Fruit fly (Drosophila melanogaster) whole organism, pupa: Measurements from ENCODE around the gene yps.
A peak's percentile ranks its signal among the peaks of the same experiment; 100 is the strongest.

Experiments used
- CG12605 ChIP-seq: fragments of 200-800 bp; sonication (Bioruptor generic); IDR thresholded peaks from 2 replicates; pipeline ENCODE4 v1.3.6; 2022; ENCODE audit warnings: missing biosample characterization, missing genetic modification characterization
- CG13204 ChIP-seq: fragments of 200-800 bp; sonication (Bioruptor generic); optimal IDR thresholded peaks from 2 replicates; lab custom pipeline; 2018; ENCODE audit warnings: missing biosample characterization, mild to moderate bottlenecking, missing genetic modification characterization, moderate library complexity
- CG15710 ChIP-seq: fragments of 200-800 bp; sonication (Bioruptor generic); optimal IDR thresholded peaks from 2 replicates; lab custom pipeline; 2018; ENCODE audit warnings: missing biosample characterization, mild to moderate bottlenecking, missing genetic modification characterization, moderate library complexity
- CG8301 ChIP-seq: fragments of 200-800 bp; sonication (Bioruptor generic); optimal IDR thresholded peaks from 2 replicates; lab custom pipeline; 2018; ENCODE audit warnings: missing biosample characterization, mild to moderate bottlenecking, missing genetic modification characterization
- CG9948 ChIP-seq: fragments of 200-800 bp; sonication (Bioruptor generic); optimal IDR thresholded peaks from 2 replicates; lab custom pipeline; 2018; ENCODE audit warnings: missing biosample characterization, mild to moderate bottlenecking, missing genetic modification characterization, moderate library complexity
- D1 ChIP-seq: fragments of 200-800 bp; sonication (Bioruptor generic); optimal IDR thresholded peaks from 2 replicates; lab custom pipeline; 2018; ENCODE audit warnings: missing biosample characterization, mild to moderate bottlenecking, missing genetic modification characterization, moderate library complexity
- Pif1B ChIP-seq: fragments of 200-800 bp; sonication (Bioruptor generic); optimal IDR thresholded peaks from 3 replicates; lab custom pipeline; 2016; ENCODE audit warnings: missing biosample characterization, missing genetic modification characterization

DNA sequence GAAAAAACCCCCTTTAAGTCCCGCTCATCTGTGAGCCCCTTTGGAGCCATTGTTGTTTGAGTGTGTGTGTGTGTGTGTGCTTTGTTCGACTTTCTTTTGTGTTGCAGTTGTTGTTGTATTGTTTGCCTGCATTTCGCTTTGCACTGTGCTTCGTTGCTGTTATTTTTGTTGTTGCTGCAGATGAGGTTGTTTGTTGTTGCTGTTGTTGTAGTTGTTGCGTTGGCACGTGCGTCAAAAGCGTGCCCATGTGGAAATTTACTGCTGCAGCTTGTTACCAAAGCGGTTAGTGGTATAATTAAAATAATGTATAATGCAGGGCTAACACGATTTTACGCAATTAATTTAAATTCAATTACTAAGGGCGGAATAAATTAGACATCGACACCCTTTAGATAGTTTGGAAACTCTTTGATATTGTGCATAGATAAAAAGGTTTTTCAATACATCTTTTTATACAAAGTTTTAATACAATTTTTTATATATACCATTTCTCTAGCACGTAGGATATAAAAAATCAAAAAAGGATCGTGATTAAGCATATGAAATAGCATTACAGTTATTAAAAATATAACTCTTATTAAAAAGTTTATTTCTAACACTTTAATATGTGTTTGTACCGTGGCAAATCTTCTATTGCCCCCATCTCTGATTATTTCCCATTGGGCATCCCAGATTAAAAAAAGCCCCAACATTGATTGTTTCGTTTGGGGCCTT lies 34.6 kb downstream of the yps start:
- peak; percentile 4 for TF ChIP-seq D1 (tag; lab: Kevin White, UChicago)
- no peak for TF ChIP-seq CG13204
- TF ChIP-seq Pif1B (GFP tag; lab: Kevin White, UChicago), result peak; percentile 39
- peak; percentile 2 for TF ChIP-seq CG15710
- TF ChIP-seq CG8301, result peak; percentile 18
- 0 out of 2 replicates have a peak, but pooled peaks have one; percentile 28 for TF ChIP-seq CG12605 (GFP tag; lab: Robert Waterston, UW)
- no peak for TF ChIP-seq CG9948
